Fruit fly (Drosophila melanogaster): ENCODE data around the gene Taf10b.

Taf10b gene

DNA sequence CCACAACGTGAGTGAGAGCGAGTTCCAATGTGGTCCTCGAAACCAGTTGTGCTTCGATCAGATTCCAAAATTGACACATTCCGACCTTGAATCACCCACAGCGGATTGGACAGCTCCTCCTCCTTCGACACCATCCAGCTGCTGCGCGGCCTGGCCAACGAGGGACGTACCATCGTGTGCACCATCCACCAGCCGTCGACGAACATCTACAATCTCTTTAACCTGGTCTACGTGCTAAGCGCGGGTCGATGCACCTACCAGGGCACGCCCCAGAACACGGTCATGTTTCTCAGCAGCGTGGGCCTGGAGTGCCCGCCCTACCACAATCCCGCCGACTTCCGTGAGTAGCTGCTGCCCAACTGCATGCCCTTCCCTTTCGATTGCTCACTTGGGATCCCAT, 30.1 kb downstream of the Taf10b start:
- TF ChIP-seq foxo (GFP tag; optimal IDR thresholded peaks at IDR 0.05) (no peak), dmrt93B (GFP tag; optimal IDR thresholded peaks at IDR 0.05) (no peak), N (GFP tag; optimal IDR thresholded peaks at IDR 0.05) (no peak), CG32264 (GFP tag; optimal IDR thresholded peaks at IDR 0.05) (no peak), Dif (GFP tag; optimal IDR thresholded peaks at IDR 0.05; ENCODE audit: partially characterized antibody) (no peak), CrebA (GFP tag; optimal IDR thresholded peaks at IDR 0.05; ENCODE audit: borderline replicate concordance) (no peak), Abd-B (GFP tag; optimal IDR thresholded peaks at IDR 0.05) (no peak), Mio (GFP tag; optimal IDR thresholded peaks at IDR 0.05) (no peak)

DNA sequence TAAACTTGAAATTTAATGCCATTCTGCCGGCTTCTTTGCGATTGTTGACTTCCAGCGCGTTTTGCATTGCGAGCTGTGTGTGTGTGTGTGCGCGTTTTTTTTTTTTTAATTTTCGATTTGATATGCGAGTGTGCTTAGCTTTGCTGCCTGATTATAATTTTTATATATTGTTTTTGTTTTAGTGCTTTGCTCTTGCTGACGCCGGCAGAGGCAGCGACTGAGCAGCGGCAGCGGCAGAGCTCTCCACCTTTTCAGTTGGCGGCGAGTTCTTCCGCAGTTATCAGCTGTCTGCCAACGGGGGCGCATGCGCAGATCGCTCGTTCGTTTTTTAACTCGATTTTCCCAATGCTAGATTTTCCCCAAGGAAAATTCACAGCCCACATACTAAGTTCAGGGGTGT, 32.1 kb downstream of the Taf10b start:
- TF ChIP-seq ey (GFP tag; optimal IDR thresholded peaks at IDR 0.05) (no peak), CG32264 (GFP tag; optimal IDR thresholded peaks at IDR 0.05) (no peak), CrebA (GFP tag; optimal IDR thresholded peaks at IDR 0.05; ENCODE audit: borderline replicate concordance) (no peak), jim (GFP tag; optimal IDR thresholded peaks at IDR 0.05) (no peak), woc (GFP tag; optimal IDR thresholded peaks at IDR 0.05) (no peak), tai (GFP tag; optimal IDR thresholded peaks at IDR 0.05) (no peak), Mio (GFP tag; optimal IDR thresholded peaks at IDR 0.05) (no peak), N (GFP tag; optimal IDR thresholded peaks at IDR 0.05) (no peak), pan (optimal IDR thresholded peaks at IDR 0.05) (no peak), fru (GFP tag; optimal IDR thresholded peaks at IDR 0.05) (no peak), dmrt93B (GFP tag; optimal IDR thresholded peaks at IDR 0.05) (no peak), sage (GFP tag; optimal IDR thresholded peaks at IDR 0.05) (no peak), Hr83 (GFP tag; optimal IDR thresholded peaks at IDR 0.05; ENCODE audit: poor library complexity, severe bottlenecking) (no peak)

DNA sequence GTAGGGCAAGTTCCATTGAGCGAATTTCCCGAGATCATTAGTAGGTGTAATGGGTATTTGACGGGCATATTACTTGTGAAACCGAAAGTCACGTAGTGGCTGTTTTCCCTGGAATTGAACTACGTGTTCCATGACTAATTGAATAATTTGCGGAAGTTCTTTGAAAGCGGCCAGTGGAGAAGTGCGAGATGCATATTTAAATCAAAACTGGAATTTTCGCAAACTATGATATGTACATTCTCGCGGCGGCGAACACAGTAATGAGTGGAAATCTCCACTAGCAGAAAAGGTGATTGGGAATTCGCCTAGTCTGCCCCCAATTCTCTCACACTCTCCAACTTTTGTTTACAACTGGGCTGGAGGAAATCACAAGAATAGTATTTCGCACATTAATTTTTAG, 32.7 kb downstream of the Taf10b start:
- TF ChIP-seq Hr83 (GFP tag; optimal IDR thresholded peaks at IDR 0.05; ENCODE audit: poor library complexity, severe bottlenecking) (no peak), tai (GFP tag; optimal IDR thresholded peaks at IDR 0.05) (no peak), HLH106 (tag; optimal IDR thresholded peaks at IDR 0.05) (no peak), dmrt93B (GFP tag; optimal IDR thresholded peaks at IDR 0.05) (no peak), Sp1 (GFP tag; optimal IDR thresholded peaks at IDR 0.05) (no peak)

DNA sequence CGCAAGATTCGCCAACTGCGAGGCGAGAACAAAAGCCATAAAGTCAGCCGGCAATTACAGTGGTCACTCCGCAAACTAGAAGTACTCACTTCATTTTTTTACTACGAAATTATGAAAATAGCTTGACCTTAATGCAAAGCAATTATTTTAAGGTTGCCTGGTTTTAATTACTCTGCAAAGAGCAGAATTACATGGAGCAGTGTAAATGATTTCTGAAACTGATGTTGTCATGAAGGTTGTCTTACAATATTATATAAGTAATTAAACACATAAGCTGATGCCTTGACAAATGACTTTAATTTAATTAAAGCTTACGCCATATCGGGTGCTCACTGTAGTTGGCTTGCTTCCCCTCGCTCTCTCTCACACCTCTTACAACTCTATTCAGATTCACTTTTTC, 33.4 kb downstream of the Taf10b start:
- TF ChIP-seq ey (GFP tag; optimal IDR thresholded peaks at IDR 0.05), result peak; percentile 69
- TF ChIP-seq foxo (GFP tag; optimal IDR thresholded peaks at IDR 0.05), result peak in 1 of 2 experiments; percentile 59
- TF ChIP-seq Hnf4 (GFP tag; optimal IDR thresholded peaks at IDR 0.05), result peak; percentile 9
- peak; percentile 45 for TF ChIP-seq br (GFP tag; optimal IDR thresholded peaks at IDR 0.05)
- TF ChIP-seq Jra (GFP tag; optimal IDR thresholded peaks at IDR 0.05), result peak; percentile 2
- TF ChIP-seq woc (GFP tag; optimal IDR thresholded peaks at IDR 0.05), result peak; percentile 53
- no peak for TF ChIP-seq dsf (GFP tag; optimal IDR thresholded peaks at IDR 0.05; ENCODE audit: borderline replicate concordance)
- TF ChIP-seq Mio (GFP tag; optimal IDR thresholded peaks at IDR 0.05), result no peak
- TF ChIP-seq HLH106 (tag; optimal IDR thresholded peaks at IDR 0.05), result peak; percentile 63
- peak; percentile 1 for TF ChIP-seq sv (GFP tag; optimal IDR thresholded peaks at IDR 0.05)
- peak; percentile 66 for TF ChIP-seq OdsH (GFP tag; optimal IDR thresholded peaks at IDR 0.05)
- TF ChIP-seq Myc (optimal IDR thresholded peaks at IDR 0.05), result no peak
- TF ChIP-seq fru (GFP tag; optimal IDR thresholded peaks at IDR 0.05), result peak; percentile 57
- peak; percentile 23 for TF ChIP-seq Sp1 (GFP tag; optimal IDR thresholded peaks at IDR 0.05)
- peak; percentile 61 for TF ChIP-seq rgr (GFP tag; optimal IDR thresholded peaks at IDR 0.05)
- TF ChIP-seq dmrt93B (GFP tag; optimal IDR thresholded peaks at IDR 0.05), result peak; percentile 49
- TF ChIP-seq psq (GFP tag; optimal IDR thresholded peaks at IDR 0.05), result peak; percentile 47
- TF ChIP-seq usp (GFP tag; optimal IDR thresholded peaks at IDR 0.05), result no peak
- TF ChIP-seq h (GFP tag; optimal IDR thresholded peaks at IDR 0.05), result peak; percentile 77

DNA sequence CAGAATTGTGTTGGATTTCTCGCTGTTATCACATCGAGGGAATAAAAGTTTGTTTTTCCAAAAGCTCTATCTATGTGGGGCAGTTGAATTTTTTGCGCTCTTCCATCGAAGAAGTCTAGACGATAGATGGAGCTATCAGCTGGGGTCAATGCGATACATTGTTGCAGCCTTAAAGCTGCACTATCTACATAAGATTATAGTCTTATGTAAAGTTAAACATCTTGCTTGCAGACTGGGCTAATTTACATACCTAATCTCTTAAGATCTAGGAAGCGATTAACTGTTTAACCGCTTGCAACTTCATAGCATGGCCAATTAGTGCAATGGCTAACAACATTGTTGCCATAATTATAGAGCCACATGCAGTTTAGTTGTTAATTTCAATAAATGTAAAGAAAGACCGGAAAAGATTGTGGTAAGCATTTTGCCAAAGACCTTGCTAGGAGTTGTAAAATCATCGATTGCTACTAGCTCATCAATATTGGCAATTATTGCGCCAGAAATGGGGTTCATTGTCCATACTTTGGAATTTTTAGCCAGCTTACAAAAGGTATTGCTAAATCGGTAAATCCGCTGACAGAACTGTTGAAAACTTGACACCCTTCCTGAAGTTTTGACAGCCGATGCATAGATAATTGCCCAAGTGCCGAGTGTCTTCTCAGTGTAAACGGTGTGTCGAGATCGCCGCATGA, 35.4 kb downstream of the Taf10b start:
- TF ChIP-seq Rel (GFP tag; optimal IDR thresholded peaks at IDR 0.05) (no peak), Rel (tag; optimal IDR thresholded peaks at IDR 0.05) (no peak), brk (GFP tag; optimal IDR thresholded peaks at IDR 0.05) (no peak), CG9705 (GFP tag; optimal IDR thresholded peaks at IDR 0.05) (no peak), usp (GFP tag; optimal IDR thresholded peaks at IDR 0.05) (no peak), HLH106 (tag; optimal IDR thresholded peaks at IDR 0.05) (no peak), Hr83 (GFP tag; optimal IDR thresholded peaks at IDR 0.05; ENCODE audit: poor library complexity, severe bottlenecking) (no peak), psq (GFP tag; optimal IDR thresholded peaks at IDR 0.05) (no peak), dmrt93B (GFP tag; optimal IDR thresholded peaks at IDR 0.05) (no peak)
